Fruit fly (Drosophila melanogaster) whole organism, embryonic: ENCODE measurements around the gene tra.

ENCODE experiments used
- Bgb ChIP-seq: fragments of 200-800 bp; sonication (Bioruptor generic); IDR thresholded peaks from 2 replicates; pipeline ENCODE4 v1.3.6; 2022; ENCODE audit warnings: missing biosample characterization, missing genetic modification characterization; ENCODE audit not compliant: partially characterized antibody
- Blimp-1 ChIP-seq: fragments of 200-800 bp; sonication (Bioruptor generic); optimal IDR thresholded peaks from 3 replicates; lab custom pipeline; 2018; ENCODE audit warnings: missing biosample characterization, missing genetic modification characterization, mild to moderate bottlenecking, moderate library complexity, missing genetic modification reagents
- CG14014 ChIP-seq: fragments of 200-800 bp; sonication (Bioruptor generic); IDR thresholded peaks from 2 replicates; pipeline ENCODE4 v1.3.6; 2022; ENCODE audit warnings: missing biosample characterization, missing genetic modification characterization
- CG17361 ChIP-seq: fragments of 200-800 bp; sonication (Bioruptor generic); IDR thresholded peaks from 3 replicates; pipeline ENCODE4 v1.3.6; 2022; ENCODE audit warnings: missing biosample characterization, missing genetic modification characterization
- CG32532 ChIP-seq: fragments of 200-800 bp; sonication (Bioruptor generic); IDR thresholded peaks from 2 replicates; pipeline ENCODE4 v1.3.6; 2022; ENCODE audit warnings: missing biosample characterization, missing genetic modification characterization
- CG34422 ChIP-seq: fragments of 200-800 bp; sonication (Bioruptor generic); IDR thresholded peaks from 3 replicates; pipeline ENCODE4 v1.3.6; 2022; ENCODE audit warnings: missing biosample characterization, missing genetic modification characterization
- CG42726 ChIP-seq: fragments of 200-800 bp; sonication (Bioruptor generic); IDR thresholded peaks from 2 replicates; pipeline ENCODE4 v1.3.6; 2022; ENCODE audit warnings: missing biosample characterization, missing genetic modification characterization; ENCODE audit not compliant: partially characterized antibody
- CG4707 ChIP-seq: fragments of 200-800 bp; sonication (Bioruptor generic); optimal IDR thresholded peaks from 2 replicates; lab custom pipeline; 2018; ENCODE audit warnings: missing biosample characterization, mild to moderate bottlenecking, missing genetic modification characterization, moderate library complexity
- CG7745 ChIP-seq: fragments of 200-800 bp; sonication (Bioruptor generic); optimal IDR thresholded peaks from 2 replicates; lab custom pipeline; 2018; ENCODE audit warnings: missing biosample characterization, mild to moderate bottlenecking, missing genetic modification characterization, moderate library complexity
- CG8388 ChIP-seq: fragments of 200-800 bp; sonication (Bioruptor generic); optimal IDR thresholded peaks from 2 replicates; lab custom pipeline; 2019; ENCODE audit warnings: missing biosample characterization, mild to moderate bottlenecking, missing genetic modification characterization, moderate library complexity
- Dip2 ChIP-seq: fragments of 200-800 bp; sonication (Bioruptor generic); IDR thresholded peaks from 2 replicates; pipeline ENCODE4 v1.3.6; 2022; ENCODE audit warnings: missing biosample characterization, missing genetic modification characterization
- H2.0 ChIP-seq: fragments of 200-800 bp; sonication (Bioruptor generic); IDR thresholded peaks from 2 replicates; pipeline ENCODE4 v1.3.6; 2022; ENCODE audit warnings: missing biosample characterization, missing genetic modification characterization
- HHEX ChIP-seq: fragments of 200-800 bp; sonication (Bioruptor generic); optimal IDR thresholded peaks from 3 replicates; lab custom pipeline; 2017; ENCODE audit warnings: missing biosample characterization, mild to moderate bottlenecking, missing genetic modification characterization, missing genetic modification reagents
- Lhr ChIP-seq: fragments of 200-800 bp; sonication (Bioruptor generic); optimal IDR thresholded peaks from 3 replicates; lab custom pipeline; 2017; ENCODE audit warnings: mild to moderate bottlenecking, missing biosample characterization, missing genetic modification reagents, missing genetic modification characterization
- MTF-1 ChIP-seq: fragments of 200-800 bp; sonication (Bioruptor generic); optimal IDR thresholded peaks from 2 replicates; lab custom pipeline; 2018; ENCODE audit warnings: missing biosample characterization, mild to moderate bottlenecking, missing genetic modification characterization, borderline replicate concordance
- Oli ChIP-seq: fragments of 200-800 bp; sonication (Bioruptor generic); optimal IDR thresholded peaks from 2 replicates; lab custom pipeline; 2018; ENCODE audit warnings: missing biosample characterization, mild to moderate bottlenecking, missing genetic modification characterization, moderate library complexity
- Opbp ChIP-seq: fragments of 200-800 bp; sonication (Bioruptor generic); IDR thresholded peaks from 3 replicates; pipeline ENCODE4 v1.3.6; 2022; ENCODE audit warnings: missing biosample characterization, missing genetic modification characterization; ENCODE audit not compliant: partially characterized antibody
- Scr ChIP-seq: fragments of 200-800 bp; sonication (Bioruptor generic); IDR thresholded peaks from 2 replicates; pipeline ENCODE4 v1.3.6; 2022; ENCODE audit warnings: missing biosample characterization, missing genetic modification characterization; ENCODE audit not compliant: partially characterized antibody
- TFAM ChIP-seq: fragments of 200-800 bp; sonication (Bioruptor generic); optimal IDR thresholded peaks from 2 replicates; lab custom pipeline; 2017; ENCODE audit warnings: missing biosample characterization, missing genetic modification characterization, inconsistent platforms
- Xrp1 ChIP-seq: fragments of 200-800 bp; sonication (Bioruptor generic); IDR thresholded peaks from 2 replicates; pipeline ENCODE4 v1.3.6; 2022; ENCODE audit warnings: missing biosample characterization, missing genetic modification characterization
- al ChIP-seq: fragments of 200-800 bp; sonication (Bioruptor generic); IDR thresholded peaks from 2 replicates; pipeline ENCODE4 v1.3.6; 2022; ENCODE audit warnings: missing biosample characterization, missing genetic modification characterization
- ap ChIP-seq: fragments of 200-800 bp; sonication (Bioruptor generic); IDR thresholded peaks from 2 replicates; pipeline ENCODE4 v1.3.6; 2022; ENCODE audit warnings: missing biosample characterization, missing genetic modification characterization
- az2 ChIP-seq: fragments of 200-800 bp; sonication (Bioruptor generic); optimal IDR thresholded peaks from 3 replicates; lab custom pipeline; 2016; ENCODE audit warnings: missing biosample characterization, missing genetic modification characterization
- bsh ChIP-seq, 2 experiments: fragments of 200-800 bp; sonication (Bioruptor generic); optimal IDR thresholded peaks; 2 replicates each; lab custom pipeline; 2017 to 2018; ENCODE audit warnings: mild to moderate bottlenecking in 2 of 2, missing biosample characterization in 2 of 2, missing genetic modification characterization in 2 of 2, moderate library complexity in 1 of 2
- dysf ChIP-seq: fragments of 200-800 bp; sonication (Bioruptor generic); IDR thresholded peaks from 3 replicates; pipeline ENCODE4 v1.3.6; 2022; ENCODE audit warnings: missing biosample characterization, missing genetic modification characterization
- hbn ChIP-seq: fragments of 200-800 bp; sonication (Bioruptor generic); IDR thresholded peaks from 2 replicates; pipeline ENCODE4 v1.3.6; 2022; ENCODE audit warnings: missing biosample characterization, missing genetic modification characterization; ENCODE audit not compliant: partially characterized antibody
- kay ChIP-seq: fragments of 200-800 bp; sonication (Bioruptor generic); optimal IDR thresholded peaks from 2 replicates; lab custom pipeline; 2016; ENCODE audit warnings: missing biosample characterization, missing genetic modification characterization
- kni ChIP-seq: fragments of 200-800 bp; sonication (Bioruptor generic); optimal IDR thresholded peaks from 3 replicates; lab custom pipeline; 2017; ENCODE audit warnings: mild to moderate bottlenecking, missing biosample characterization, missing genetic modification reagents, missing genetic modification characterization
- knrl ChIP-seq: fragments of 200-800 bp; sonication (Bioruptor generic); IDR thresholded peaks from 3 replicates; pipeline ENCODE4 v1.3.6; 2022; ENCODE audit warnings: missing biosample characterization, missing genetic modification characterization; ENCODE audit not compliant: partially characterized antibody
- lbe ChIP-seq: fragments of 200-800 bp; sonication (Bioruptor generic); optimal IDR thresholded peaks from 2 replicates; lab custom pipeline; 2016; ENCODE audit warnings: missing biosample characterization, mild to moderate bottlenecking, missing genetic modification characterization
- lmd ChIP-seq: fragments of 200-800 bp; sonication (Bioruptor generic); IDR thresholded peaks from 2 replicates; pipeline ENCODE4 v1.3.6; 2022; ENCODE audit warnings: missing biosample characterization, missing genetic modification characterization
- nau ChIP-seq: fragments of 200-800 bp; sonication (Bioruptor generic); optimal IDR thresholded peaks from 3 replicates; lab custom pipeline; 2017; ENCODE audit warnings: missing biosample characterization, mild to moderate bottlenecking, missing genetic modification characterization, missing genetic modification reagents
- oc ChIP-seq: fragments of 200-800 bp; sonication (Bioruptor generic); optimal IDR thresholded peaks from 2 replicates; lab custom pipeline; 2018; ENCODE audit warnings: missing biosample characterization, mild to moderate bottlenecking, missing genetic modification characterization, moderate library complexity
- pan ChIP-seq, 4 experiments: fragments of >200 bp in 3 of 4; fragments of 200-800 bp in 1 of 4; sonication (Bioruptor generic) in 1 of 4; optimal IDR thresholded peaks in 3 of 4; IDR thresholded peaks in 1 of 4; 2 replicates each; pipeline versions ENCODE4 v1.3.6 to Lab custom; 2017 to 2022; ENCODE audit warnings: missing biosample characterization in 2 of 4, missing genetic modification characterization in 2 of 4, mixed read lengths in 1 of 4
- pzg ChIP-seq: fragments of 200-800 bp; sonication (Bioruptor generic); optimal IDR thresholded peaks from 3 replicates; lab custom pipeline; 2018; ENCODE audit warnings: missing biosample characterization, mild to moderate bottlenecking, missing genetic modification characterization, moderate library complexity
- stwl ChIP-seq: fragments of 200-800 bp; sonication (Bioruptor generic); optimal IDR thresholded peaks from 3 replicates; lab custom pipeline; 2018; ENCODE audit warnings: missing biosample characterization, mild to moderate bottlenecking, missing genetic modification characterization, moderate library complexity
- tup ChIP-seq: fragments of 200-800 bp; sonication (Bioruptor generic); optimal IDR thresholded peaks from 2 replicates; lab custom pipeline; 2016; ENCODE audit warnings: missing biosample characterization, mild to moderate bottlenecking, missing genetic modification characterization, moderate library complexity
- zfh1 ChIP-seq: fragments of 200-800 bp; sonication (Bioruptor generic); IDR thresholded peaks from 3 replicates; pipeline ENCODE4 v1.3.6; 2022; ENCODE audit warnings: missing biosample characterization, missing genetic modification characterization

tra gene

DNA sequence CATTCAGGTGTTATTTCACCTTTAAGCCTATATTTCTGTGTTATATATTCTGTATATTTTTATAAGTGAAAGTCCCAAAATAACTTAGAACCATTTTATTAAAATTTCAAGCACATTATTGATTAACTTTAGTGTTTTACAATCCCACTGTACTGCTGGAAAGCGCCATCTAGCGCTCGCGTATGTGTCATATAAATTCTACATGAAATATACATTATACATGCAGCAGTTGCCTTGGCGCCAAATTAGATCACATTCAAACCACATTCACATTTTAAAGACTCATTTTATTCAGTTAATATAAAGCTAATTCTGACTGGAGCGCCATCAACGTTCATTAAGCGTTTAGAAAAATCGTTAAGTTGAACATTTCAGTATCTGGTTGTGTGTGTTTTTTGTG lies 27.5 kb downstream of the tra start (continued):
- TF ChIP-seq ap (GFP tag; lab: Robert Waterston, UW) (no peak), CG42726 (GFP tag; lab: Robert Waterston, UW) (no peak), CG4707 (GFP tag; lab: Kevin White, UChicago) (peak; percentile 96), lmd (GFP tag; lab: Robert Waterston, UW) (peak; percentile 4; the same call in 1 of the 2 replicates), Bgb (GFP tag; lab: Robert Waterston, UW) (peak; percentile 54), CG34422 (peak; percentile 7; the same call in 1 of the 3 replicates), bsh (GFP tag; optimal IDR thresholded peaks at IDR 0.05; lab: Kevin White, UChicago) (no peak), Scr (0 out of 2 replicates have a peak, but pooled peaks have one; percentile 8), stwl (peak; percentile 34), Dip2 (peak; percentile 94), Opbp (0 out of 3 replicates have a peak, but pooled peaks have one; percentile 8), CG32532 (GFP tag; lab: Robert Waterston, UW) (peak; percentile 49; the same call in 1 of the 2 replicates), knrl (GFP tag; lab: Robert Waterston, UW) (peak; percentile 21; the same call in 1 of the 3 replicates), kay (GFP tag; lab: Kevin White, UChicago) (no peak), TFAM (no peak), Lhr (GFP tag; lab: Kevin White, UChicago) (peak; percentile 19), CG14014 (GFP tag; lab: Robert Waterston, UW) (0 out of 2 replicates have a peak, but pooled peaks have one; percentile 6), HHEX (GFP tag; lab: Kevin White, UChicago) (no peak), pan (optimal IDR thresholded peaks at IDR 0.05; lab: Kevin White, UChicago) (no peak), pan (GFP tag; optimal IDR thresholded peaks at IDR 0.05 in 1 of 2, IDR thresholded peaks at IDR 0.05 in 1 of 2) (peak in 1 of 2 experiments; percentile 28), Xrp1 (GFP tag; lab: Robert Waterston, UW) (peak; percentile 15; the same call in 1 of the 2 replicates), al (GFP tag; lab: Robert Waterston, UW) (no peak), zfh1 (GFP tag; lab: Robert Waterston, UW) (0 out of 3 replicates have a peak, but pooled peaks have one; percentile 51), lbe (GFP tag; lab: Kevin White, UChicago) (no peak)

DNA sequence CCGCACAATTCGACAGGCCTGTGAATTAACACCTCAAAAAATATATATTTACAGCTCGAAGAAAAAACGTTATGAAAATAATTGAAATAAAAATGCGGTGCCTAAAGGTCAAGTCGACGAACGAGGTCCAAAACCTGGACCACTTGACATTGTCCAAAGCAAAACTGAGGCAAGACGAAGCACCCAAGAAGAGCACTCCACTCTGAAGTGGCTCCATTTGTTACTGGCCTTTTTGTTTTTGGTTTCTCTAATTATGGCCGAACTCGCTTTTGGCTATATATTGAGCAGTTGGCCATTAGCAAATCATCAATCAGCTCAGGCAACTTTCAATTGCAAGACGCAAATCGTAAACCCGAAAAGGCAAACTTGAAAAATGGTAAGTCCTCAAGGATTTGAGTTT lies 34.3 kb downstream of the tra start, which contains the start of gene CG4229:
Gene CG4229, plus strand, starts transcription at position 301 of the 400 bp plus-strand sequence.
- no peak for TF ChIP-seq MTF-1 (GFP tag; lab: Kevin White, UChicago)
- TF ChIP-seq tup (GFP tag; lab: Kevin White, UChicago) = no peak
- TF ChIP-seq H2.0 (GFP tag; lab: Robert Waterston, UW) = no peak
- no peak for TF ChIP-seq CG8388
- no peak for TF ChIP-seq CG7745
- TF ChIP-seq nau (GFP tag; lab: Kevin White, UChicago) = no peak
- TF ChIP-seq pzg (GFP tag; lab: Kevin White, UChicago) = no peak
- no peak for TF ChIP-seq az2 (GFP tag; lab: Kevin White, UChicago)
- TF ChIP-seq dysf = no peak
- no peak for TF ChIP-seq hbn (GFP tag; lab: Robert Waterston, UW)
- no peak for TF ChIP-seq Oli

DNA sequence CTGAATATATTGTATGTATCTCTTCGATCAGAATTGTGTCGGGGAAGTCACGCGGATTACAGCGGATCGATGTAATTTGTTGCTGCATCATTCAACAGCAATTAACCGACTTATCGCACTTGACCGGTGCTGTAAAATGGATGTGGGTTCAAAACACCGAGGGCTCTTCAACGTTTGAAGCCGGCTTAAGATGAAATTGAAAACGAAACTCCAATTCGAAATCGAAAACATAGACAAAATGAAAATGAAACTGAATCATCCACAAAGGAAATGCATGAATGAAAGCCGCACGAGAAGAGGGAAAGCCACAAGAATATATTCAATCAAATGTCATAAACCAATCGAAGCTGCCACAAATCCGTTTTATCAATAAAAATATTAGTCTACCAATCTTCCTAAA lies 44.7 kb downstream of the tra start:
- TF ChIP-seq oc (tag; lab: Kevin White, UChicago) (peak; percentile 0), CG17361 (GFP tag; lab: Robert Waterston, UW) (no peak), kni (GFP tag; lab: Kevin White, UChicago) (no peak), Blimp-1 (GFP tag; lab: Kevin White, UChicago) (peak; percentile 93)
- TF ChIP-seq, all 482 proteins: peak for 2
